Fruit fly (Drosophila melanogaster) whole organism, adult: ENCODE data around the gene AkhR.
A peak's percentile ranks its signal among the peaks of the same experiment; 100 is the strongest.

ENCODE experiments used
- CG11617 ChIP-seq: fragments of 200-800 bp; sonication (Bioruptor generic); optimal IDR thresholded peaks from 2 replicates; lab custom pipeline; 2017; ENCODE audit warnings: mild to moderate bottlenecking, missing biosample characterization, missing genetic modification reagents, missing genetic modification characterization
- CG12768 ChIP-seq: fragments of 200-800 bp; sonication (Bioruptor generic); optimal IDR thresholded peaks from 2 replicates; lab custom pipeline; 2017; ENCODE audit warnings: missing biosample characterization, missing genetic modification characterization, mild to moderate bottlenecking, moderate library complexity, missing genetic modification reagents
- CG14711 ChIP-seq: fragments of 200-800 bp; sonication (Bioruptor generic); optimal IDR thresholded peaks from 2 replicates; lab custom pipeline; 2018; ENCODE audit warnings: missing biosample characterization, mild to moderate bottlenecking, missing genetic modification characterization, moderate library complexity
- CG1620 ChIP-seq: fragments of 200-800 bp; sonication (Bioruptor generic); optimal IDR thresholded peaks from 2 replicates; lab custom pipeline; 2016; ENCODE audit warnings: missing biosample characterization, missing genetic modification characterization
- CG33017 ChIP-seq: fragments of 200-800 bp; sonication (Bioruptor generic); optimal IDR thresholded peaks from 2 replicates; lab custom pipeline; 2018; ENCODE audit warnings: missing biosample characterization, mild to moderate bottlenecking, missing genetic modification characterization, moderate library complexity
- CG5204 ChIP-seq: fragments of 200-800 bp; sonication (Bioruptor generic); optimal IDR thresholded peaks from 2 replicates; lab custom pipeline; 2016; ENCODE audit warnings: missing biosample characterization, missing genetic modification characterization
- CG7045 ChIP-seq: fragments of 200-800 bp; sonication (Bioruptor generic); optimal IDR thresholded peaks from 2 replicates; lab custom pipeline; 2017; ENCODE audit warnings: missing biosample characterization, mild to moderate bottlenecking, missing genetic modification characterization
- CG7101 ChIP-seq: fragments of 200-800 bp; sonication (Bioruptor generic); optimal IDR thresholded peaks from 2 replicates; lab custom pipeline; 2018; ENCODE audit warnings: missing biosample characterization, mild to moderate bottlenecking, missing genetic modification characterization, moderate library complexity
- Clk ChIP-seq: fragments of 200-800 bp; sonication (Bioruptor generic); optimal IDR thresholded peaks from 2 replicates; lab custom pipeline; 2017; ENCODE audit warnings: missing biosample characterization, missing genetic modification characterization
- Crg-1 ChIP-seq: fragments of 200-800 bp; sonication (Bioruptor generic); optimal IDR thresholded peaks from 2 replicates; lab custom pipeline; 2016; ENCODE audit warnings: missing biosample characterization, missing genetic modification characterization
- Hr96 ChIP-seq: fragments of 200-800 bp; sonication (Bioruptor generic); optimal IDR thresholded peaks from 2 replicates; lab custom pipeline; 2016; ENCODE audit warnings: missing biosample characterization, missing genetic modification characterization
- Mnt ChIP-seq: fragments of 200-800 bp; sonication (Bioruptor generic); optimal IDR thresholded peaks from 2 replicates; lab custom pipeline; 2016; ENCODE audit warnings: missing biosample characterization, mild to moderate bottlenecking, missing genetic modification characterization
- bab1 ChIP-seq: fragments of 200-800 bp; sonication (Bioruptor generic); optimal IDR thresholded peaks from 3 replicates; lab custom pipeline; 2019; ENCODE audit warnings: missing biosample characterization, mild to moderate bottlenecking, missing genetic modification characterization, moderate library complexity
- cic ChIP-seq: fragments of 200-800 bp; sonication (Bioruptor generic); optimal IDR thresholded peaks from 2 replicates; lab custom pipeline; 2017; ENCODE audit warnings: missing biosample characterization, mild to moderate bottlenecking, missing genetic modification characterization, moderate library complexity
- cnc ChIP-seq, 2 experiments: fragments of >200 bp; optimal IDR thresholded peaks; 2 replicates each; lab custom pipeline; 2017
- kay ChIP-seq: fragments of 200-800 bp; sonication (Bioruptor generic); peaks from one replicate; lab custom pipeline; 2016; ENCODE audit warnings: missing biosample characterization, missing genetic modification characterization, borderline replicate concordance
- ovo ChIP-seq: fragments of 200-800 bp; sonication (Bioruptor generic); optimal IDR thresholded peaks from 2 replicates; lab custom pipeline; 2016; ENCODE audit warnings: missing biosample characterization, missing genetic modification characterization
- pad ChIP-seq: fragments of 200-800 bp; sonication (Bioruptor generic); optimal IDR thresholded peaks from 3 replicates; lab custom pipeline; 2017; ENCODE audit warnings: missing biosample characterization, missing genetic modification characterization, mild to moderate bottlenecking, moderate library complexity, missing genetic modification reagents
- tj ChIP-seq: fragments of 200-800 bp; sonication (Bioruptor generic); optimal IDR thresholded peaks from 3 replicates; lab custom pipeline; 2017; ENCODE audit warnings: missing biosample characterization, mild to moderate bottlenecking, missing genetic modification characterization, moderate library complexity
- toe ChIP-seq: fragments of 200-800 bp; sonication (Bioruptor generic); optimal IDR thresholded peaks from 2 replicates; lab custom pipeline; 2016; ENCODE audit warnings: missing biosample characterization, missing genetic modification characterization

The AkhR gene

dm6 chr2L:6708997-6709662, 6.9 kb downstream of the AkhR start, which contains the start of gene Tsp:
Gene Tsp (minus strand): TSS chr2L:6709086.
- TF ChIP-seq CG7101 (tag; lab: Kevin White, UChicago) (no peak), Mnt (GFP tag; lab: Kevin White, UChicago) (peak; percentile 33)

dm6 chr2L:6706368-6706919, 9.5 kb downstream of the AkhR start:
- TF ChIP-seq cic (no peak), toe (GFP tag; lab: Kevin White, UChicago) (no peak), CG12768 (GFP tag; lab: Kevin White, UChicago) (no peak), Crg-1 (GFP tag; lab: Kevin White, UChicago) (no peak), cnc (optimal IDR thresholded peaks at IDR 0.05; lab: Kevin White, UChicago) (no peak), bab1 (GFP tag; lab: Kevin White, UChicago) (no peak), tj (GFP tag; lab: Kevin White, UChicago) (no peak), Mnt (GFP tag; lab: Kevin White, UChicago) (no peak), CG1620 (GFP tag; lab: Kevin White, UChicago) (no peak), Hr96 (GFP tag; lab: Kevin White, UChicago) (no peak)

dm6 chr2L:6705081-6705480, 10.9 kb downstream of the AkhR start:
- no peak for TF ChIP-seq Hr96 (GFP tag; lab: Kevin White, UChicago)

- TF ChIP-seq Hr96 (GFP tag; lab: Kevin White, UChicago): no peak
- TF ChIP-seq CG14711: no peak
- no peak for TF ChIP-seq CG7045 (GFP tag; lab: Kevin White, UChicago)
Observed at dm6 chr2L:6701409-6702199, 14.4 kb downstream of the AkhR start.

- TF ChIP-seq bab1 (GFP tag; lab: Kevin White, UChicago): no peak
- TF ChIP-seq tj (GFP tag; lab: Kevin White, UChicago): no peak
- no peak for TF ChIP-seq CG7045 (GFP tag; lab: Kevin White, UChicago)
- no peak for TF ChIP-seq pad
- TF ChIP-seq cic: no peak
- no peak for TF ChIP-seq toe (GFP tag; lab: Kevin White, UChicago)
- no peak for TF ChIP-seq Mnt (GFP tag; lab: Kevin White, UChicago)
- no peak for TF ChIP-seq CG11617 (GFP tag; lab: Kevin White, UChicago)
- TF ChIP-seq CG5204 (GFP tag; lab: Kevin White, UChicago): no peak
- TF ChIP-seq Clk (GFP tag; lab: Kevin White, UChicago): no peak
- no peak for TF ChIP-seq CG1620 (GFP tag; lab: Kevin White, UChicago)
- TF ChIP-seq Crg-1 (GFP tag; lab: Kevin White, UChicago): no peak
- TF ChIP-seq ovo (GFP tag; lab: Kevin White, UChicago): no peak
- no peak for TF ChIP-seq CG7101 (tag; lab: Kevin White, UChicago)
- TF ChIP-seq Hr96 (GFP tag; lab: Kevin White, UChicago): no peak
- no peak for TF ChIP-seq kay (GFP tag; lab: Kevin White, UChicago)
- TF ChIP-seq cnc (optimal IDR thresholded peaks at IDR 0.05; lab: Kevin White, UChicago): no peak
- TF ChIP-seq CG14711: no peak
- TF ChIP-seq CG33017 (tag; lab: Kevin White, UChicago): no peak
Observed at dm6 chr2L:6700742-6701141, 15.2 kb downstream of the AkhR start.

- TF ChIP-seq CG7101 (tag; lab: Kevin White, UChicago) (no peak), Clk (GFP tag; lab: Kevin White, UChicago) (no peak), Hr96 (GFP tag; lab: Kevin White, UChicago) (no peak), CG33017 (tag; lab: Kevin White, UChicago) (no peak), CG1620 (GFP tag; lab: Kevin White, UChicago) (no peak), cic (no peak), pad (no peak), toe (GFP tag; lab: Kevin White, UChicago) (no peak), tj (GFP tag; lab: Kevin White, UChicago) (no peak), CG14711 (no peak)
Observed at dm6 chr2L:6698387-6698786, 17.6 kb downstream of the AkhR start.

dm6 chr2L:6696229-6696628, 19.8 kb downstream of the AkhR start:
- TF ChIP-seq toe (GFP tag; lab: Kevin White, UChicago): no peak
- no peak for TF ChIP-seq Crg-1 (GFP tag; lab: Kevin White, UChicago)
- no peak for TF ChIP-seq CG14711
- TF ChIP-seq CG11617 (GFP tag; lab: Kevin White, UChicago): no peak
- no peak for TF ChIP-seq cnc (optimal IDR thresholded peaks at IDR 0.05; lab: Kevin White, UChicago)
